Worm (Caenorhabditis elegans) whole organism, L4 larva: ENCODE data around the gene W02H5.2.

ENCODE experiments used
- Y105C5A.15 ChIP-seq: fragments of 200-800 bp; sonication (Bioruptor generic); IDR thresholded peaks from 2 replicates; pipeline ENCODE4 v1.3.6; 2022; ENCODE audit warnings: missing genetic modification characterization, missing compliant biosample characterization
- arid-1 ChIP-seq: fragments of 200-800 bp; sonication (Bioruptor generic); conservative IDR thresholded peaks from 2 replicates; pipeline ENCODE4 v1.3.6; 2022; ENCODE audit warnings: missing genetic modification reagents, missing genetic modification characterization, missing compliant biosample characterization
- ceh-32 ChIP-seq: sonication (generic microtip); optimal IDR thresholded peaks from 2 replicates; lab custom pipeline; 2016; ENCODE audit warnings: mild to moderate bottlenecking, missing genetic modification characterization, missing compliant biosample characterization; ENCODE audit not compliant: poor library complexity
- nhr-11 ChIP-seq: fragments of 150-350 bp; optimal IDR thresholded peaks from 2 replicates; lab custom pipeline; 2014; ENCODE audit warnings: missing biosample characterization, missing genetic modification characterization
- pha-4 ChIP-seq, 2 experiments: fragments of 150-350 bp in 1 of 2; fragments of 200-800 bp in 1 of 2; sonication (Bioruptor generic) in 1 of 2; IDR thresholded peaks in 1 of 2; optimal IDR thresholded peaks in 1 of 2; 2 replicates each; pipeline versions ENCODE4 v1.3.6 to Lab custom; 2014 to 2022; ENCODE audit warnings: missing genetic modification characterization in 2 of 2, missing genetic modification reagents in 2 of 2, missing biosample characterization in 1 of 2, missing compliant biosample characterization in 1 of 2
- sdz-12 ChIP-seq: fragments of 200-800 bp; sonication (Bioruptor generic); optimal IDR thresholded peaks from 2 replicates; lab custom pipeline; 2018; ENCODE audit warnings: mild to moderate bottlenecking, missing genetic modification characterization, missing compliant biosample characterization
- unc-39 ChIP-seq: sonication (generic microtip); optimal IDR thresholded peaks from 2 replicates; lab custom pipeline; 2017; ENCODE audit warnings: missing biosample characterization, missing genetic modification characterization

DNA sequence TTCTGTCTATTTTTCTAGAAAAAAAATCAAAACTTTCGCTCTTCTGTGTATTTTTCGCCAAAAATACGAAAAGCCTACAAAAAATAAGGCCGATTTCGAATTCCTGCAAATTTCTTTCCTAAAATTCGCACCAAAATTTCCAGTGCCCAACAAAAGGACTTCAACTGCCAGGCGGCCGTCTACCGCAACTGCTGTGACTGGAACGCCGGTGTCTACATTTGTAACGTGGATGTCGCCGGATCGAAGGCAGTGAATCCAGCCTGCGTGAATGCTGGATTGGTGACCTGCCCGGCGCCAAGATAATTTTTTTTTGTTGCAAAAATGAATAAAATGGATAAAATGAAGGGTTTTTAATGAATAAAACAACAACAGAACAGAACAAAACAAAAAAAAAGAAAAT lies 37.3 kb upstream of the W02H5.2 start:
- no peak for TF ChIP-seq pha-4 (GFP tag; IDR thresholded peaks at IDR 0.05; lab: Robert Waterston, UW)
- TF ChIP-seq pha-4 (tag; optimal IDR thresholded peaks at IDR 0.05; lab: Kevin White, UChicago), result no peak
- TF ChIP-seq ceh-32, result no peak
- TF ChIP-seq sdz-12 (GFP tag; lab: Kevin White, UChicago), result no peak
- TF ChIP-seq unc-39 (tag; lab: Kevin White, UChicago), result no peak
- no peak for TF ChIP-seq arid-1 (GFP tag; lab: Robert Waterston, UW)
- TF ChIP-seq Y105C5A.15 (GFP tag; lab: Robert Waterston, UW), result no peak
- no peak for TF ChIP-seq nhr-11 (tag; lab: Kevin White, UChicago)
